Worm (Caenorhabditis elegans) whole organism, L4 larva: ENCODE results near the gene adal-1.

Experiments
- F49E8.2 ChIP-seq: sonication (generic microtip); optimal IDR thresholded peaks from 2 replicates; lab custom pipeline; 2016; ENCODE audit warnings: missing compliant biosample characterization, mild to moderate bottlenecking, missing genetic modification characterization, borderline replicate concordance
- aly-2 ChIP-seq: sonication (generic microtip); optimal IDR thresholded peaks from 2 replicates; lab custom pipeline; 2018; ENCODE audit warnings: missing biosample characterization, missing genetic modification characterization
- ama-1 ChIP-seq: fragments of 150-350 bp; optimal IDR thresholded peaks from 2 replicates; lab custom pipeline; 2014; ENCODE audit warnings: inconsistent platforms, mixed read lengths
- lin-13 ChIP-seq: fragments of 150-350 bp; optimal IDR thresholded peaks from 2 replicates; lab custom pipeline; 2014; ENCODE audit warnings: missing biosample characterization, missing genetic modification reagents, missing genetic modification characterization
- lsy-2 ChIP-seq, 2 experiments: fragments of 150-350 bp in 1 of 2; sonication (generic microtip) in 1 of 2; optimal IDR thresholded peaks; 2 replicates each; lab custom pipeline; 2014 to 2017; ENCODE audit warnings: missing biosample characterization in 2 of 2, missing genetic modification characterization in 2 of 2
- mdl-1 ChIP-seq, 2 experiments: fragments of 150-350 bp in 1 of 2; sonication (generic microtip) in 1 of 2; optimal IDR thresholded peaks; 2 replicates each; lab custom pipeline; 2014 to 2017; ENCODE audit warnings: missing biosample characterization in 2 of 2, missing genetic modification characterization in 2 of 2
- spr-3 ChIP-seq: fragments of 200-800 bp; sonication (Bioruptor generic); optimal IDR thresholded peaks from 2 replicates; lab custom pipeline; 2018; ENCODE audit warnings: mild to moderate bottlenecking, missing genetic modification characterization, missing compliant biosample characterization

ce11 chrII:6893589-6894245 is at the start of gene adal-1:
- TF ChIP-seq spr-3 (GFP tag; lab: Kevin White, UChicago) (no peak), aly-2 (tag; lab: Kevin White, UChicago) (no peak), lsy-2 (tag; optimal IDR thresholded peaks at IDR 0.05; lab: Kevin White, UChicago) (peak in 1 of 2 experiments; percentile 55), ama-1 (lab: Kevin White, UChicago) (no peak), F49E8.2 (tag; lab: Kevin White, UChicago) (no peak), lin-13 (no peak), mdl-1 (tag; optimal IDR thresholded peaks at IDR 0.05; lab: Kevin White, UChicago) (no peak)
